Fruit fly (Drosophila melanogaster): Measurements from ENCODE around the gene CG14963.

Gene CG14963

dm6 chr3L:3124939-3125648 lies 47.3 kb downstream of the CG14963 start:
- no peak for TF ChIP-seq pita (GFP tag; optimal IDR thresholded peaks at IDR 0.05)
- TF ChIP-seq CHES-1-like (GFP tag; optimal IDR thresholded peaks at IDR 0.05) = no peak
- TF ChIP-seq schlank (tag; optimal IDR thresholded peaks at IDR 0.05) = no peak
- TF ChIP-seq mld (GFP tag; IDR thresholded peaks at IDR 0.05; ENCODE audit: partially characterized antibody) = no peak
- TF ChIP-seq CG14710 (tag; optimal IDR thresholded peaks at IDR 0.05) = no peak
- no peak for TF ChIP-seq hkb (optimal IDR thresholded peaks at IDR 0.05)
- TF ChIP-seq hkb (GFP tag; IDR thresholded peaks at IDR 0.05) = 0 out of 2 replicates have a peak, but pooled peaks have one; percentile 15
- TF ChIP-seq cad (GFP tag; optimal IDR thresholded peaks at IDR 0.05) = no peak
- TF ChIP-seq trem (tag; optimal IDR thresholded peaks at IDR 0.05) = no peak
- TF ChIP-seq CG34224 (GFP tag; IDR thresholded peaks at IDR 0.05; ENCODE audit: partially characterized antibody) = no peak
- no peak for TF ChIP-seq CG8290 (GFP tag; optimal IDR thresholded peaks at IDR 0.05)
- no peak for TF ChIP-seq CG8290 (tag; optimal IDR thresholded peaks at IDR 0.05)
- TF ChIP-seq CG18262 (tag; optimal IDR thresholded peaks at IDR 0.05) = no peak
- no peak for TF ChIP-seq Dp (GFP tag; optimal IDR thresholded peaks at IDR 0.05)
- no peak for TF ChIP-seq gfzf (GFP tag; optimal IDR thresholded peaks at IDR 0.05)
- TF ChIP-seq H2.0 (GFP tag; IDR thresholded peaks at IDR 0.05) = no peak
- no peak for TF ChIP-seq cwo (GFP tag; optimal IDR thresholded peaks at IDR 0.05)
- no peak for TF ChIP-seq rib (GFP tag; IDR thresholded peaks at IDR 0.05)
- TF ChIP-seq chinmo (GFP tag; IDR thresholded peaks at IDR 0.05; ENCODE audit: partially characterized antibody) = peak; percentile 83; the same call in 2 of the 4 replicates
- TF ChIP-seq odd (GFP tag; optimal IDR thresholded peaks at IDR 0.05) = no peak
- no peak for TF ChIP-seq CG9817 (tag; optimal IDR thresholded peaks at IDR 0.05)
- TF ChIP-seq Nf-YC (tag; optimal IDR thresholded peaks at IDR 0.05) = no peak
- no peak for TF ChIP-seq Gsc (GFP tag; IDR thresholded peaks at IDR 0.05)
- peak; percentile 19 for TF ChIP-seq sd (tag; optimal IDR thresholded peaks at IDR 0.05)
- no peak for TF ChIP-seq Hand (GFP tag; optimal IDR thresholded peaks at IDR 0.05)
- TF ChIP-seq Jarid2 (GFP tag; optimal IDR thresholded peaks at IDR 0.05) = no peak
- no peak for TF ChIP-seq CG6813 (GFP tag; optimal IDR thresholded peaks at IDR 0.05)
- no peak for TF ChIP-seq trh (GFP tag; optimal IDR thresholded peaks at IDR 0.05)
- no peak for TF ChIP-seq HmgD (GFP tag; optimal IDR thresholded peaks at IDR 0.05)
- no peak for TF ChIP-seq Mes4 (GFP tag; optimal IDR thresholded peaks at IDR 0.05)
- no peak for TF ChIP-seq CG10543 (GFP tag; optimal IDR thresholded peaks at IDR 0.05)
- no peak for TF ChIP-seq dpn (GFP tag; optimal IDR thresholded peaks at IDR 0.05)
- TF ChIP-seq YL-1 (GFP tag; optimal IDR thresholded peaks at IDR 0.05) = no peak
- no peak for TF ChIP-seq CG17612 (GFP tag; IDR thresholded peaks at IDR 0.05)
- no peak for TF ChIP-seq CG16779 (GFP tag; IDR thresholded peaks at IDR 0.05)
- no peak for TF ChIP-seq cas (GFP tag; IDR thresholded peaks at IDR 0.05)
- no peak for TF ChIP-seq CG8089 (GFP tag; optimal IDR thresholded peaks at IDR 0.05)
- no peak for TF ChIP-seq Optix (GFP tag; IDR thresholded peaks at IDR 0.05)
- peak; percentile 54 for TF ChIP-seq CG12769 (tag; optimal IDR thresholded peaks at IDR 0.05)
- TF ChIP-seq CG14667 (GFP tag; IDR thresholded peaks at IDR 0.05) = no peak
- TF ChIP-seq CG2875 (GFP tag; optimal IDR thresholded peaks at IDR 0.05) = no peak
- TF ChIP-seq sob (GFP tag; IDR thresholded peaks at IDR 0.05) = no peak
- TF ChIP-seq CG3065 (GFP tag; optimal IDR thresholded peaks at IDR 0.05) = no peak
- no peak for TF ChIP-seq MBD-R2 (GFP tag; IDR thresholded peaks at IDR 0.05)
- TF ChIP-seq az2 (GFP tag; optimal IDR thresholded peaks at IDR 0.05) = no peak
- TF ChIP-seq D (optimal IDR thresholded peaks at IDR 0.05) = no peak
- TF ChIP-seq D (GFP tag; optimal IDR thresholded peaks at IDR 0.05) = no peak
- TF ChIP-seq CG17359 (tag; optimal IDR thresholded peaks at IDR 0.05) = no peak
- TF ChIP-seq CG4424 (GFP tag; optimal IDR thresholded peaks at IDR 0.05) = no peak
- no peak for TF ChIP-seq CG9932 (GFP tag; IDR thresholded peaks at IDR 0.05)
- no peak for TF ChIP-seq CG31365 (tag; optimal IDR thresholded peaks at IDR 0.05)
